Fruit fly (Drosophila melanogaster) whole organism, embryonic: ENCODE data around the gene FASN2.
A peak's percentile ranks its signal among the peaks of the same experiment; 100 is the strongest.

Source experiments
- Atf-2 ChIP-seq: fragments of 200-800 bp; sonication (Bioruptor generic); optimal IDR thresholded peaks from 2 replicates; lab custom pipeline; 2016; ENCODE audit warnings: missing biosample characterization, missing genetic modification characterization
- Blimp-1 ChIP-seq: fragments of 200-800 bp; sonication (Bioruptor generic); optimal IDR thresholded peaks from 3 replicates; lab custom pipeline; 2018; ENCODE audit warnings: missing biosample characterization, missing genetic modification characterization, mild to moderate bottlenecking, moderate library complexity, missing genetic modification reagents
- CG12744 ChIP-seq: fragments of 200-800 bp; sonication (Bioruptor generic); optimal IDR thresholded peaks from 2 replicates; lab custom pipeline; 2016; ENCODE audit warnings: missing biosample characterization, missing genetic modification characterization
- CG13775 ChIP-seq: fragments of 200-800 bp; sonication (Bioruptor generic); optimal IDR thresholded peaks from 3 replicates; lab custom pipeline; 2017; ENCODE audit warnings: missing biosample characterization, mild to moderate bottlenecking, missing genetic modification characterization
- CG14050 ChIP-seq: fragments of 200-800 bp; sonication (Bioruptor generic); IDR thresholded peaks from 3 replicates; pipeline ENCODE4 v1.3.6; 2022; ENCODE audit warnings: missing biosample characterization, missing genetic modification characterization
- CG14710 ChIP-seq: fragments of 200-800 bp; sonication (Bioruptor generic); optimal IDR thresholded peaks from 3 replicates; lab custom pipeline; 2019; ENCODE audit warnings: missing biosample characterization, mild to moderate bottlenecking, missing genetic modification characterization, moderate library complexity
- CG1647 ChIP-seq: fragments of 200-800 bp; sonication (Bioruptor generic); optimal IDR thresholded peaks from 3 replicates; lab custom pipeline; 2016; ENCODE audit warnings: missing biosample characterization, missing genetic modification characterization
- CG17359 ChIP-seq: fragments of 200-800 bp; sonication (Bioruptor generic); optimal IDR thresholded peaks from 3 replicates; lab custom pipeline; 2018; ENCODE audit warnings: missing biosample characterization, mild to moderate bottlenecking, missing genetic modification characterization, moderate library complexity
- CG18764 ChIP-seq: fragments of 200-800 bp; sonication (Bioruptor generic); optimal IDR thresholded peaks from 3 replicates; lab custom pipeline; 2016; ENCODE audit warnings: missing biosample characterization, missing genetic modification characterization
- CG32772 ChIP-seq: fragments of 200-800 bp; sonication (Bioruptor generic); IDR thresholded peaks from 2 replicates; pipeline ENCODE4 v1.3.6; 2022; ENCODE audit warnings: missing biosample characterization, missing genetic modification characterization
- CG3995 ChIP-seq: fragments of 200-800 bp; sonication (Bioruptor generic); optimal IDR thresholded peaks from 3 replicates; lab custom pipeline; 2016; ENCODE audit warnings: missing biosample characterization, missing genetic modification characterization
- CG42726 ChIP-seq: fragments of 200-800 bp; sonication (Bioruptor generic); IDR thresholded peaks from 2 replicates; pipeline ENCODE4 v1.3.6; 2022; ENCODE audit warnings: missing biosample characterization, missing genetic modification characterization; ENCODE audit not compliant: partially characterized antibody
- CG4360 ChIP-seq: fragments of 200-800 bp; sonication (Bioruptor generic); IDR thresholded peaks from 2 replicates; pipeline ENCODE4 v1.3.6; 2022; ENCODE audit warnings: missing biosample characterization, missing genetic modification characterization
- CG7271 ChIP-seq: fragments of 200-800 bp; sonication (Bioruptor generic); optimal IDR thresholded peaks from 2 replicates; lab custom pipeline; 2018; ENCODE audit warnings: missing biosample characterization, mild to moderate bottlenecking, missing genetic modification characterization, moderate library complexity
- CG7556 ChIP-seq: fragments of 200-800 bp; sonication (Bioruptor generic); optimal IDR thresholded peaks from 2 replicates; lab custom pipeline; 2017; ENCODE audit warnings: missing biosample characterization, mild to moderate bottlenecking, missing genetic modification characterization
- CG7839 ChIP-seq: fragments of 200-800 bp; sonication (Bioruptor generic); optimal IDR thresholded peaks from 3 replicates; lab custom pipeline; 2018; ENCODE audit warnings: missing biosample characterization, mild to moderate bottlenecking, missing genetic modification characterization, moderate library complexity
- Dek ChIP-seq: fragments of 200-800 bp; sonication (Bioruptor generic); optimal IDR thresholded peaks from 3 replicates; lab custom pipeline; 2019; ENCODE audit warnings: missing biosample characterization, mild to moderate bottlenecking, missing genetic modification characterization, moderate library complexity
- Drgx ChIP-seq: fragments of 200-800 bp; sonication (Bioruptor generic); IDR thresholded peaks from 2 replicates; pipeline ENCODE4 v1.3.6; 2022; ENCODE audit warnings: missing biosample characterization, missing genetic modification characterization
- Gsc ChIP-seq: fragments of 200-800 bp; sonication (Bioruptor generic); IDR thresholded peaks from 2 replicates; pipeline ENCODE4 v1.3.6; 2022; ENCODE audit warnings: missing biosample characterization, missing genetic modification characterization
- H2.0 ChIP-seq: fragments of 200-800 bp; sonication (Bioruptor generic); IDR thresholded peaks from 2 replicates; pipeline ENCODE4 v1.3.6; 2022; ENCODE audit warnings: missing biosample characterization, missing genetic modification characterization
- HLH3B ChIP-seq: fragments of 200-800 bp; sonication (Bioruptor generic); IDR thresholded peaks from 2 replicates; pipeline ENCODE4 v1.3.6; 2022; ENCODE audit warnings: missing biosample characterization, missing genetic modification characterization
- Hr51 ChIP-seq, 2 experiments: fragments of 200-800 bp; sonication (Bioruptor generic); optimal IDR thresholded peaks; 2 replicates in 1 of 2; 3 replicates in 1 of 2; lab custom pipeline; 2016 to 2018; ENCODE audit warnings: missing biosample characterization in 2 of 2, missing genetic modification characterization in 2 of 2, mild to moderate bottlenecking in 1 of 2, moderate library complexity in 1 of 2
- NC2β ChIP-seq: fragments of 200-800 bp; sonication (Bioruptor generic); optimal IDR thresholded peaks from 2 replicates; lab custom pipeline; 2016; ENCODE audit warnings: missing biosample characterization, missing genetic modification characterization
- Nf-YA ChIP-seq: fragments of 200-800 bp; sonication (Bioruptor generic); IDR thresholded peaks from 2 replicates; pipeline ENCODE4 v1.3.6; 2022; ENCODE audit warnings: missing biosample characterization, missing genetic modification characterization
- Oli ChIP-seq: fragments of 200-800 bp; sonication (Bioruptor generic); optimal IDR thresholded peaks from 2 replicates; lab custom pipeline; 2018; ENCODE audit warnings: missing biosample characterization, mild to moderate bottlenecking, missing genetic modification characterization, moderate library complexity
- Pdp1 ChIP-seq, 2 experiments: fragments of 200-800 bp; sonication (Bioruptor generic); optimal IDR thresholded peaks; 3 replicates each; lab custom pipeline; 2016; ENCODE audit warnings: missing biosample characterization in 2 of 2, missing genetic modification characterization in 2 of 2, mild to moderate bottlenecking in 1 of 2, moderate library complexity in 1 of 2
- Ssrp ChIP-seq: fragments of 200-800 bp; sonication (Bioruptor generic); optimal IDR thresholded peaks from 2 replicates; lab custom pipeline; 2018; ENCODE audit warnings: missing biosample characterization, mild to moderate bottlenecking, missing genetic modification characterization, moderate library complexity
- Trl ChIP-seq, 3 experiments: fragments of >200 bp in 2 of 3; fragments of 200-800 bp in 1 of 3; sonication (Bioruptor generic) in 1 of 3; optimal IDR thresholded peaks; 2 replicates in 1 of 3; 3 replicates in 2 of 3; lab custom pipeline; 2016 to 2017; ENCODE audit warnings: missing biosample characterization in 1 of 3, missing genetic modification characterization in 1 of 3
- Usf ChIP-seq: fragments of 200-800 bp; sonication (Bioruptor generic); optimal IDR thresholded peaks from 2 replicates; lab custom pipeline; 2017; ENCODE audit warnings: missing genotype, missing biosample characterization, missing genetic modification characterization
- Vsx1 ChIP-seq: fragments of 200-800 bp; sonication (Bioruptor generic); optimal IDR thresholded peaks from 2 replicates; lab custom pipeline; 2017; ENCODE audit warnings: missing biosample characterization, mild to moderate bottlenecking, missing genetic modification characterization, missing genetic modification reagents
- aop ChIP-seq: fragments of 200-800 bp; sonication (Bioruptor generic); IDR thresholded peaks from 2 replicates; pipeline ENCODE4 v1.3.6; 2022; ENCODE audit warnings: missing biosample characterization, missing genetic modification characterization
- ase ChIP-seq: fragments of 200-800 bp; sonication (Bioruptor generic); IDR thresholded peaks from 3 replicates; pipeline ENCODE4 v1.3.6; 2022; ENCODE audit warnings: missing biosample characterization, missing genetic modification characterization
- bigmax ChIP-seq: fragments of 200-800 bp; sonication (Bioruptor generic); optimal IDR thresholded peaks from 2 replicates; lab custom pipeline; 2018; ENCODE audit warnings: missing biosample characterization, mild to moderate bottlenecking, missing genetic modification characterization
- cg ChIP-seq: fragments of 200-800 bp; sonication (Bioruptor generic); optimal IDR thresholded peaks from 3 replicates; lab custom pipeline; 2019; ENCODE audit warnings: missing biosample characterization, mild to moderate bottlenecking, missing genetic modification characterization, moderate library complexity
- eyg ChIP-seq: fragments of 200-800 bp; sonication (Bioruptor generic); optimal IDR thresholded peaks from 3 replicates; lab custom pipeline; 2016; ENCODE audit warnings: missing biosample characterization, missing genetic modification characterization
- lmd ChIP-seq: fragments of 200-800 bp; sonication (Bioruptor generic); IDR thresholded peaks from 2 replicates; pipeline ENCODE4 v1.3.6; 2022; ENCODE audit warnings: missing biosample characterization, missing genetic modification characterization
- mam ChIP-seq: fragments of 200-800 bp; sonication (Bioruptor generic); optimal IDR thresholded peaks from 3 replicates; lab custom pipeline; 2016; ENCODE audit warnings: missing biosample characterization, missing genetic modification characterization
- onecut ChIP-seq: fragments of 200-800 bp; sonication (Bioruptor generic); IDR thresholded peaks from 2 replicates; pipeline ENCODE4 v1.3.6; 2022; ENCODE audit warnings: missing biosample characterization, missing genetic modification characterization
- pan ChIP-seq, 4 experiments: fragments of >200 bp in 3 of 4; fragments of 200-800 bp in 1 of 4; sonication (Bioruptor generic) in 1 of 4; optimal IDR thresholded peaks in 3 of 4; IDR thresholded peaks in 1 of 4; 2 replicates each; pipeline versions ENCODE4 v1.3.6 to Lab custom; 2017 to 2022; ENCODE audit warnings: missing biosample characterization in 2 of 4, missing genetic modification characterization in 2 of 4, mixed read lengths in 1 of 4
- pita ChIP-seq: fragments of 200-800 bp; sonication (Bioruptor generic); optimal IDR thresholded peaks from 2 replicates; lab custom pipeline; 2017; ENCODE audit warnings: missing biosample characterization, mild to moderate bottlenecking, missing genetic modification characterization
- pnt ChIP-seq: fragments of 200-800 bp; sonication (Bioruptor generic); optimal IDR thresholded peaks from 3 replicates; lab custom pipeline; 2016; ENCODE audit warnings: missing biosample characterization, missing genetic modification characterization
- pzg ChIP-seq: fragments of 200-800 bp; sonication (Bioruptor generic); optimal IDR thresholded peaks from 3 replicates; lab custom pipeline; 2018; ENCODE audit warnings: missing biosample characterization, mild to moderate bottlenecking, missing genetic modification characterization, moderate library complexity
- sqz ChIP-seq: fragments of 200-800 bp; sonication (Bioruptor generic); optimal IDR thresholded peaks from 3 replicates; lab custom pipeline; 2018; ENCODE audit warnings: missing biosample characterization, mild to moderate bottlenecking, missing genetic modification characterization
- sug ChIP-seq: fragments of 200-800 bp; optimal IDR thresholded peaks from 2 replicates; lab custom pipeline; 2019; ENCODE audit warnings: missing biosample characterization, mild to moderate bottlenecking, missing genetic modification characterization, moderate library complexity
- tin ChIP-seq: fragments of 200-800 bp; sonication (Bioruptor generic); optimal IDR thresholded peaks from 3 replicates; lab custom pipeline; 2016; ENCODE audit warnings: missing biosample characterization, missing genetic modification characterization
- tll ChIP-seq, 2 experiments: fragments of 200-800 bp in 1 of 2; fragments of >200 bp in 1 of 2; sonication (Bioruptor generic) in 1 of 2; optimal IDR thresholded peaks; 2 replicates each; lab custom pipeline; 2017 to 2019; ENCODE audit warnings: missing biosample characterization in 2 of 2, missing genetic modification characterization in 2 of 2, mild to moderate bottlenecking in 1 of 2, moderate library complexity in 1 of 2
- ttk ChIP-seq: fragments of 200-800 bp; sonication (Bioruptor generic); IDR thresholded peaks from 2 replicates; pipeline ENCODE4 v2.1.2; 2022; ENCODE audit warnings: missing biosample characterization, missing genetic modification characterization
- vfl ChIP-seq: fragments of 200-800 bp; sonication (Bioruptor generic); optimal IDR thresholded peaks from 2 replicates; lab custom pipeline; 2016; ENCODE audit warnings: missing biosample characterization, missing genetic modification characterization
- zen2 ChIP-seq: fragments of 200-800 bp; sonication (Bioruptor generic); IDR thresholded peaks from 3 replicates; pipeline ENCODE4 v1.3.6; 2022; ENCODE audit warnings: missing biosample characterization, missing genetic modification characterization; ENCODE audit not compliant: partially characterized antibody

The FASN2 gene

DNA sequence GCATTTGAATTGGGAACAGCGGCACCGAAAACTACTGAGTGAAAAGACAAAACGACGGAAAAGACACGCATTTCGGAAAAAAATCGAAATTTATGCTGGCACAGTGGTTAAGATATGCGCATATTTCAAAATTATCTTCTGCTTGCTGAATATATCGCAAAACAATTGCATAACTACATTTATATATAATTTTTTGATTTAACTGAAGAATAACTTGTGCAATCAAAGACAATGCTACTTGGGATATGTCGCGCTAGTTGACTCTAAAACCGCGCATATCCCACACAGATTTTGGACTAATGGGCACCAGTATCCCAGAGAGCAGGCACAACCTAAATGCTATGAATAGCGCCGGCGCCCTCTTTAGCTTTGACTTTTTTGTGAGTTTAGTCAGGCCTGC lies 57.1 kb downstream of the FASN2 start (continued):
- TF ChIP-seq vfl (GFP tag; lab: Kevin White, UChicago) = no peak
- TF ChIP-seq Nf-YA (GFP tag; lab: Robert Waterston, UW) = no peak
- peak; percentile 46 for TF ChIP-seq Ssrp (tag; lab: Kevin White, UChicago)
- peak; percentile 26 for TF ChIP-seq mam (GFP tag; lab: Kevin White, UChicago)
- TF ChIP-seq bigmax (GFP tag; lab: Kevin White, UChicago) = no peak
- TF ChIP-seq Oli = peak; percentile 45
- TF ChIP-seq CG3995 (GFP tag; lab: Kevin White, UChicago) = no peak
- TF ChIP-seq CG7556 (GFP tag; lab: Kevin White, UChicago) = peak; percentile 40
- no peak for TF ChIP-seq aop
- peak; percentile 62 for TF ChIP-seq H2.0
- no peak for TF ChIP-seq Gsc (GFP tag; lab: Robert Waterston, UW)
- no peak for TF ChIP-seq pita
- TF ChIP-seq sqz = peak; percentile 4
- TF ChIP-seq CG14710 = peak; percentile 4
- no peak for TF ChIP-seq CG7271 (tag; lab: Kevin White, UChicago)
- peak; percentile 66 for TF ChIP-seq HLH3B (GFP tag; lab: Robert Waterston, UW)
- TF ChIP-seq pzg (GFP tag; lab: Kevin White, UChicago) = no peak
- TF ChIP-seq CG12744 (GFP tag; lab: Kevin White, UChicago) = no peak
- TF ChIP-seq CG42726 (GFP tag; lab: Robert Waterston, UW) = no peak
- TF ChIP-seq ttk = peak; percentile 63
- TF ChIP-seq CG1647 (GFP tag; lab: Kevin White, UChicago) = no peak
- no peak for TF ChIP-seq tll (GFP tag; optimal IDR thresholded peaks at IDR 0.05; lab: Kevin White, UChicago)
- no peak for TF ChIP-seq Atf-2 (GFP tag; lab: Kevin White, UChicago)
- peak; percentile 20 for TF ChIP-seq NC2β (GFP tag; lab: Kevin White, UChicago)
- peak; percentile 59; the same call in 1 of the 2 replicates for TF ChIP-seq Drgx (GFP tag; lab: Robert Waterston, UW)
- TF ChIP-seq sug (tag; lab: Kevin White, UChicago) = no peak
- no peak for TF ChIP-seq eyg (GFP tag; lab: Kevin White, UChicago)
- peak; percentile 52 for TF ChIP-seq Blimp-1 (GFP tag; lab: Kevin White, UChicago)
- no peak for TF ChIP-seq pnt
- peak; percentile 73 for TF ChIP-seq CG32772 (GFP tag; lab: Robert Waterston, UW)
- peak; percentile 13 to 54 for TF ChIP-seq Pdp1 (GFP tag; optimal IDR thresholded peaks at IDR 0.05; lab: Kevin White, UChicago)
- no peak for TF ChIP-seq cg
- peak; percentile 60; the same call in 1 of the 2 replicates for TF ChIP-seq lmd (GFP tag; lab: Robert Waterston, UW)
- no peak for TF ChIP-seq CG13775 (GFP tag; lab: Kevin White, UChicago)
- no peak for TF ChIP-seq tin
- TF ChIP-seq CG14050 = peak; percentile 66; the same call in 2 of the 3 replicates
- TF ChIP-seq ase (GFP tag; lab: Robert Waterston, UW) = peak; percentile 57; the same call in 2 of the 3 replicates
- peak; percentile 44 for TF ChIP-seq CG7839 (tag; lab: Kevin White, UChicago)
- peak; percentile 28; the same call in 1 of the 2 replicates for TF ChIP-seq onecut (GFP tag; lab: Robert Waterston, UW)
- TF ChIP-seq Usf (GFP tag; lab: Kevin White, UChicago) = no peak
- no peak for TF ChIP-seq Trl (optimal IDR thresholded peaks at IDR 0.05; lab: Kevin White, UChicago)
- TF ChIP-seq Trl (GFP tag; optimal IDR thresholded peaks at IDR 0.05; lab: Kevin White, UChicago) = no peak
- TF ChIP-seq CG18764 = no peak
- no peak for TF ChIP-seq zen2 (GFP tag; lab: Robert Waterston, UW)
- TF ChIP-seq CG17359 (tag; lab: Kevin White, UChicago) = peak; percentile 61
- TF ChIP-seq CG4360 (GFP tag; lab: Robert Waterston, UW) = no peak
- TF ChIP-seq Hr51 (GFP tag; optimal IDR thresholded peaks at IDR 0.05; lab: Kevin White, UChicago) = peak in 1 of 2 experiments; percentile 69
- no peak for TF ChIP-seq Vsx1 (GFP tag; lab: Kevin White, UChicago)
- TF ChIP-seq Dek = no peak
- TF ChIP-seq pan (optimal IDR thresholded peaks at IDR 0.05; lab: Kevin White, UChicago) = no peak
- TF ChIP-seq pan (GFP tag; optimal IDR thresholded peaks at IDR 0.05 in 1 of 2, IDR thresholded peaks at IDR 0.05 in 1 of 2) = peak in 1 of 2 experiments; percentile 75
